Worm (Caenorhabditis elegans) whole organism, early embryonic: ENCODE results near the gene H34I24.1.

Experiments used
- B0310.2 ChIP-seq: sonication (generic microtip); optimal IDR thresholded peaks from 2 replicates; lab custom pipeline; 2016; ENCODE audit warnings: mild to moderate bottlenecking, missing genetic modification characterization, missing compliant biosample characterization
- F13C5.2 ChIP-seq: sonication (generic microtip); optimal IDR thresholded peaks from 2 replicates; lab custom pipeline; 2017; ENCODE audit warnings: mild to moderate bottlenecking, missing genetic modification characterization, inconsistent platforms, missing compliant biosample characterization
- aly-1 ChIP-seq: sonication (generic microtip); optimal IDR thresholded peaks from 2 replicates; lab custom pipeline; 2016; ENCODE audit warnings: missing genetic modification characterization, missing compliant biosample characterization
- ama-1 ChIP-seq: fragments of 150-350 bp; optimal IDR thresholded peaks from 2 replicates; lab custom pipeline; 2014
- ceh-36 ChIP-seq: sonication (generic microtip); optimal IDR thresholded peaks from 2 replicates; lab custom pipeline; 2016; ENCODE audit warnings: missing genetic modification characterization, inconsistent platforms, missing compliant biosample characterization
- flt-1 ChIP-seq: fragments of 200-800 bp; sonication (Bioruptor generic); IDR thresholded peaks from 2 replicates; pipeline ENCODE4 v1.3.6; 2022; ENCODE audit warnings: missing genetic modification characterization, missing compliant biosample characterization
- hmbx-1 ChIP-seq: sonication (generic microtip); optimal IDR thresholded peaks from 2 replicates; lab custom pipeline; 2016; ENCODE audit warnings: mild to moderate bottlenecking, missing genetic modification characterization, missing compliant biosample characterization
- hnd-1 ChIP-seq: sonication (generic microtip); optimal IDR thresholded peaks from 2 replicates; lab custom pipeline; 2016; ENCODE audit warnings: missing genetic modification characterization, missing compliant biosample characterization
- sea-1 ChIP-seq: fragments of 200-800 bp; sonication (Bioruptor generic); conservative IDR thresholded peaks from 2 replicates; pipeline ENCODE4 v1.3.6; 2022; ENCODE audit warnings: missing genetic modification characterization, missing compliant biosample characterization
- tbx-37 ChIP-seq: fragments of 200-800 bp; sonication (Bioruptor generic); conservative IDR thresholded peaks from 2 replicates; pipeline ENCODE4 v1.3.6; 2022; ENCODE audit warnings: missing genetic modification reagents, missing genetic modification characterization, missing compliant biosample characterization
- tra-4 ChIP-seq: sonication (generic microtip); optimal IDR thresholded peaks from 2 replicates; lab custom pipeline; 2017; ENCODE audit warnings: missing genetic modification characterization, missing compliant biosample characterization

ce11 chrIII:2891443-2891842 lies 44.6 kb downstream of the H34I24.1 start, which contains the start of gene F56F11.1:
- TF ChIP-seq tbx-37 (GFP tag; lab: Robert Waterston, UW) (no peak), ama-1 (lab: Kevin White, UChicago) (no peak), sea-1 (GFP tag; lab: Robert Waterston, UW) (no peak), tra-4 (tag; lab: Kevin White, UChicago) (no peak), B0310.2 (no peak), aly-1 (tag; lab: Kevin White, UChicago) (no peak), hnd-1 (tag; lab: Kevin White, UChicago) (no peak), ceh-36 (tag; lab: Kevin White, UChicago) (no peak), F13C5.2 (tag; lab: Kevin White, UChicago) (no peak), flt-1 (GFP tag; lab: Robert Waterston, UW) (no peak), hmbx-1 (tag; lab: Kevin White, UChicago) (no peak)
